Worm (Caenorhabditis elegans): ENCODE data around the gene C16E9.2.

Gene C16E9.2

DNA sequence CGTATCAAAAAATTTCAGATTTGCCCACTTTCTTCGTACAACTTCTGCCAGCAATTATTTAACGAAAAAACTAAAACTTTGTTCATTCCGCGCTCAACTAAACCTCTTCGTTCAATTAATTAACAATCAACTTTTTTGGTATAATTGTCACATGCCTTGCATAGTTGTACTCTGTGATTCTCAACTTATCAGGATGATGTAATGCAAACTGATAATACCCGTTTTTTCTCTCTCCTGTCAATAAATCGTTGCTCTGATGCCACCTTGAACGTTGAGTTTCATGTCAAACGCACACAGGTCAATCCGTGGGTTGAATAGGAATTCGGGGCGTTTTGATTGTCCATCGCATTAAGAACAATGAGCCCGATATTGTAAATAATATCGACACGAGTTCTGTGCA is 29.9 kb upstream of the C16E9.2 start (continued):
- TF ChIP-seq lin-26 (GFP tag; IDR thresholded peaks at IDR 0.05) (no peak), attf-3 (GFP tag; conservative IDR thresholded peaks at IDR 0.05) (no peak), hlh-12 (tag; optimal IDR thresholded peaks at IDR 0.05) (no peak), unc-62 (GFP tag; optimal IDR thresholded peaks at IDR 0.05) (peak; percentile 24), mcd-1 (GFP tag; IDR thresholded peaks at IDR 0.05) (no peak), cebp-1 (GFP tag; IDR thresholded peaks at IDR 0.05) (no peak), cebp-1 (tag; optimal IDR thresholded peaks at IDR 0.05) (peak; percentile 41), hmg-20 (GFP tag; IDR thresholded peaks at IDR 0.05) (no peak), atf-7 (tag; optimal IDR thresholded peaks at IDR 0.05) (peak; percentile 46), ets-4 (GFP tag; optimal IDR thresholded peaks at IDR 0.05) (peak; percentile 13), hlh-26 (GFP tag; conservative IDR thresholded peaks at IDR 0.05) (no peak), lsy-27 (tag; optimal IDR thresholded peaks at IDR 0.05; ENCODE audit: borderline replicate concordance, insufficient read depth) (no peak), madf-8 (GFP tag; conservative IDR thresholded peaks at IDR 0.05) (no peak), attf-5 (GFP tag; optimal IDR thresholded peaks at IDR 0.05) (no peak)

DNA sequence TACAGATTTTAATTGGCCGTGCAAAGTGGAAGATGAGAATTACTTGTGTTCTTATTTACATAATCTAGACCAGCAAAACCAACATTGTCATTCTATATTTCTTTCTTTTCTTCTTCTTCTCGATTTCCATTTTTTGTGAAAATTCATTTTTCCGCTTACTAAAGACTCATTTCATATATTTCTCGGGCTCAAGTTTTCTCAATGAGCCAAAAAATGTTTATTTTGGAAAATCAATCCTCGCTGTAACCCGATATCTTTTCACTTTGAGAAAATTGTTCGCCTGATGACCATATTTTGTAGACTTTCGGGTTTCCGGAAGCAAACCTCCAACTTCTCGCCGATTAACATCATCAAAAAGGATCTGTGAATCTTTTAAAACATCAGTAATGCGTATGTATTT is 21.5 kb upstream of the C16E9.2 start, which contains the start of gene nhx-4:
nhx-4 (plus strand) TSS at position 301 of the 400 bp plus-strand sequence.
- TF ChIP-seq ceh-100 (GFP tag; IDR thresholded peaks at IDR 0.05) (no peak), ceh-27 (GFP tag; optimal IDR thresholded peaks at IDR 0.05) (no peak), xnd-1 (tag; optimal IDR thresholded peaks at IDR 0.05) (no peak), C17E4.6 (GFP tag; IDR thresholded peaks at IDR 0.05) (no peak), F39B2.1 (GFP tag; IDR thresholded peaks at IDR 0.05) (no peak), atf-7 (tag; optimal IDR thresholded peaks at IDR 0.05) (no peak), hrde-1 (tag; optimal IDR thresholded peaks at IDR 0.05; ENCODE audit: borderline replicate concordance) (no peak), egl-18 (GFP tag; IDR thresholded peaks at IDR 0.05) (no peak), snpc-1.3 (tag; optimal IDR thresholded peaks at IDR 0.05; ENCODE audit: insufficient read depth) (no peak), K12H6.12 (tag; optimal IDR thresholded peaks at IDR 0.05) (no peak)

DNA sequence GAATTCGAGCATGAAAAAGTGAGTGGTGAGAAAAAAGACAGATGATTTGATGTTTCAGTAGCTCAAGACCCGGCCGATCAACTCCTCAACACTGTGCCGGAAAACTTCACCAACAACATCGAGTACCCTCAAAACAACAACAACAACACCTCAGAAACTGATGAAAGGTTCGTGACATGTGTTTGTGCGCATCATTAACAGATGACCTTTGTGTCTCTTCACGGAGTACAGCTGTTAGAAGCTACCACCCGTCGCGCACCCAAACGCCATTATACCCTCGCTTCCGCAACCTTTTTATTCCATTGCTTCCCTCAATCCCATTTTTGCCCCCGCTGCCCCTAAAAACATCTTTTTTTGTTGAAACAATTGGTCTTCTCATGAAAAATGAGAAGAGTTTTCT is 20.3 kb upstream of the C16E9.2 start:
- TF ChIP-seq lin-54 (GFP tag; optimal IDR thresholded peaks at IDR 0.05) (no peak), C17E4.6 (GFP tag; IDR thresholded peaks at IDR 0.05) (no peak), Y95B8A.8 (GFP tag; IDR thresholded peaks at IDR 0.05) (no peak), rpc-1 (optimal IDR thresholded peaks at IDR 0.05) (no peak), rpc-1 (tag; optimal IDR thresholded peaks at IDR 0.05) (no peak), madf-3 (GFP tag; IDR thresholded peaks at IDR 0.05) (no peak), nfya-1 (tag; optimal IDR thresholded peaks at IDR 0.05; ENCODE audit: borderline replicate concordance, insufficient read depth) (no peak), ztf-25 (GFP tag; IDR thresholded peaks at IDR 0.05) (no peak)

DNA sequence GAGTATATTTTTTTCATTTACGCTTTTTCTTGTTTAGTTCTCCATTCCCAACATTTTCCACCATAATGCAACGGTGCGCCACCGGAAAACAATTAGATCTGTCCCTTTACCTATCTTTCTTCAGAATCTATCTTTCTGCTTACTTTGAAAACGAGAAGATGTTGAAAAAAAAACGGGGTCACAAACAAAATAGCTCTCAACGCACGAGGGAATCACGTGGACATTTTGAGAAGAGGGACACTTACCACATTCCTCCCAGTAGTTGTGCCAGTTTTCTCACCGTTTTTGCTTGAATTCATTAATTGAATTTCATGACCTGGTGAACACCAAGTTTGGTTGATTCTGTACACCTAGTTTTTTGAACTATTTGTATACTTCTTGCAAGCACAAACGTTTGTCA is 19.4 kb upstream of the C16E9.2 start:
- TF ChIP-seq chd-7 (tag; optimal IDR thresholded peaks at IDR 0.05): no peak
- TF ChIP-seq fkh-3 (tag; optimal IDR thresholded peaks at IDR 0.05): no peak
- TF ChIP-seq ztf-18 (tag; optimal IDR thresholded peaks at IDR 0.05): no peak
- TF ChIP-seq mes-4 (tag; optimal IDR thresholded peaks at IDR 0.05): no peak
- no peak for TF ChIP-seq sdz-38 (tag; optimal IDR thresholded peaks at IDR 0.05)
- no peak for TF ChIP-seq B0035.1 (tag; optimal IDR thresholded peaks at IDR 0.05)
- TF ChIP-seq nhr-90 (tag; optimal IDR thresholded peaks at IDR 0.05): no peak
- TF ChIP-seq Y56A3A.18 (GFP tag; IDR thresholded peaks at IDR 0.05): no peak
- TF ChIP-seq akir-1 (GFP tag; optimal IDR thresholded peaks at IDR 0.05): no peak
- TF ChIP-seq ceh-79 (tag; optimal IDR thresholded peaks at IDR 0.05): no peak
- no peak for TF ChIP-seq ceh-91 (GFP tag; IDR thresholded peaks at IDR 0.05)
- no peak for TF ChIP-seq ztf-26 (tag; optimal IDR thresholded peaks at IDR 0.05)
